Fruit fly (Drosophila melanogaster): ENCODE results near the gene Polr2J.

Gene Polr2J

dm6 chr2L:17389104-17389503, 21.1 kb downstream of the Polr2J start (continued):
- TF ChIP-seq CG30403 (GFP tag; optimal IDR thresholded peaks at IDR 0.05) = no peak
- no peak for TF ChIP-seq jigr1 (GFP tag; IDR thresholded peaks at IDR 0.05)
- TF ChIP-seq Xrp1 (GFP tag; IDR thresholded peaks at IDR 0.05) = no peak
- no peak for TF ChIP-seq CG6683 (GFP tag; optimal IDR thresholded peaks at IDR 0.05)
- TF ChIP-seq CG15601 (tag; optimal IDR thresholded peaks at IDR 0.05) = no peak
- TF ChIP-seq CG18764 (GFP tag; optimal IDR thresholded peaks at IDR 0.05) = no peak
- no peak for TF ChIP-seq Ada2b (GFP tag; IDR thresholded peaks at IDR 0.05)
- TF ChIP-seq CG4707 (GFP tag; optimal IDR thresholded peaks at IDR 0.05) = no peak
- TF ChIP-seq luna (GFP tag; optimal IDR thresholded peaks at IDR 0.05) = no peak
- no peak for TF ChIP-seq CG3065 (GFP tag; optimal IDR thresholded peaks at IDR 0.05)
- no peak for TF ChIP-seq zfh2 (GFP tag; optimal IDR thresholded peaks at IDR 0.05)
- TF ChIP-seq da (GFP tag; optimal IDR thresholded peaks at IDR 0.05) = no peak
- TF ChIP-seq lmd (GFP tag; IDR thresholded peaks at IDR 0.05) = no peak
- no peak for TF ChIP-seq fd3F (GFP tag; optimal IDR thresholded peaks at IDR 0.05)
- no peak for TF ChIP-seq her (GFP tag; optimal IDR thresholded peaks at IDR 0.05)
- no peak for TF ChIP-seq CG12659 (GFP tag; optimal IDR thresholded peaks at IDR 0.05)
- no peak for TF ChIP-seq Mrtf (GFP tag; IDR thresholded peaks at IDR 0.05)
- TF ChIP-seq Mad (GFP tag; optimal IDR thresholded peaks at IDR 0.05) = no peak
- no peak for TF ChIP-seq dati (GFP tag; IDR thresholded peaks at IDR 0.05)
- TF ChIP-seq B-H2 (GFP tag; optimal IDR thresholded peaks at IDR 0.05) = peak; percentile 52
- no peak for TF ChIP-seq NC2α (GFP tag; optimal IDR thresholded peaks at IDR 0.05)
- TF ChIP-seq kah (GFP tag; optimal IDR thresholded peaks at IDR 0.05) = no peak
- TF ChIP-seq Bdp1 (GFP tag; optimal IDR thresholded peaks at IDR 0.05) = no peak
- TF ChIP-seq CG4404 (GFP tag; IDR thresholded peaks at IDR 0.05) = no peak
- no peak for TF ChIP-seq pzg (GFP tag; optimal IDR thresholded peaks at IDR 0.05)
- TF ChIP-seq Bgb (GFP tag; IDR thresholded peaks at IDR 0.05; ENCODE audit: partially characterized antibody) = peak; percentile 55; the same call in 1 of the 2 replicates
- no peak for TF ChIP-seq fd64A (GFP tag; optimal IDR thresholded peaks at IDR 0.05)
- no peak for TF ChIP-seq tna (GFP tag; IDR thresholded peaks at IDR 0.05; ENCODE audit: partially characterized antibody)
- TF ChIP-seq D (optimal IDR thresholded peaks at IDR 0.05) = no peak
- TF ChIP-seq D (GFP tag; optimal IDR thresholded peaks at IDR 0.05) = no peak
- TF ChIP-seq br (optimal IDR thresholded peaks at IDR 0.05) = no peak
- TF ChIP-seq CG5180 (GFP tag; optimal IDR thresholded peaks at IDR 0.05) = no peak
- no peak for TF ChIP-seq usp (GFP tag; optimal IDR thresholded peaks at IDR 0.05)
- no peak for TF ChIP-seq CG17359 (tag; optimal IDR thresholded peaks at IDR 0.05)
- TF ChIP-seq NK7.1 (GFP tag; optimal IDR thresholded peaks at IDR 0.05) = no peak
- TF ChIP-seq CG8388 (GFP tag; optimal IDR thresholded peaks at IDR 0.05) = peak; percentile 9
- no peak for TF ChIP-seq CG11398 (GFP tag; optimal IDR thresholded peaks at IDR 0.05)
- peak in 1 of 2 experiments; percentile 74 for TF ChIP-seq Pdp1 (GFP tag; optimal IDR thresholded peaks at IDR 0.05)
- peak; percentile 11 for TF ChIP-seq BtbVII (GFP tag; optimal IDR thresholded peaks at IDR 0.05)
- TF ChIP-seq CG11247 (GFP tag; IDR thresholded peaks at IDR 0.05) = no peak
- TF ChIP-seq MTF-1 (GFP tag; optimal IDR thresholded peaks at IDR 0.05; ENCODE audit: borderline replicate concordance) = no peak
- TF ChIP-seq sim (GFP tag; IDR thresholded peaks at IDR 0.05) = no peak
- TF ChIP-seq CG12071 (GFP tag; optimal IDR thresholded peaks at IDR 0.05) = no peak
- TF ChIP-seq Hand (GFP tag; optimal IDR thresholded peaks at IDR 0.05) = no peak
- TF ChIP-seq fd102C (GFP tag; optimal IDR thresholded peaks at IDR 0.05) = no peak
- no peak for TF ChIP-seq dysf (GFP tag; IDR thresholded peaks at IDR 0.05)
- TF ChIP-seq CG10462 (GFP tag; optimal IDR thresholded peaks at IDR 0.05) = no peak
- TF ChIP-seq Jarid2 (GFP tag; optimal IDR thresholded peaks at IDR 0.05) = peak; percentile 82
- TF ChIP-seq Awh (GFP tag; IDR thresholded peaks at IDR 0.05) = no peak
- TF ChIP-seq Trl (optimal IDR thresholded peaks at IDR 0.05) = peak in 1 of 2 experiments; percentile 51
- TF ChIP-seq Trl (GFP tag; optimal IDR thresholded peaks at IDR 0.05) = no peak
- TF ChIP-seq zen (tag; optimal IDR thresholded peaks at IDR 0.05) = no peak
- TF ChIP-seq tio (GFP tag; optimal IDR thresholded peaks at IDR 0.05) = no peak
